Fruit fly (Drosophila melanogaster): ENCODE results near the gene Spn77Bb.

The Spn77Bb gene

DNA sequence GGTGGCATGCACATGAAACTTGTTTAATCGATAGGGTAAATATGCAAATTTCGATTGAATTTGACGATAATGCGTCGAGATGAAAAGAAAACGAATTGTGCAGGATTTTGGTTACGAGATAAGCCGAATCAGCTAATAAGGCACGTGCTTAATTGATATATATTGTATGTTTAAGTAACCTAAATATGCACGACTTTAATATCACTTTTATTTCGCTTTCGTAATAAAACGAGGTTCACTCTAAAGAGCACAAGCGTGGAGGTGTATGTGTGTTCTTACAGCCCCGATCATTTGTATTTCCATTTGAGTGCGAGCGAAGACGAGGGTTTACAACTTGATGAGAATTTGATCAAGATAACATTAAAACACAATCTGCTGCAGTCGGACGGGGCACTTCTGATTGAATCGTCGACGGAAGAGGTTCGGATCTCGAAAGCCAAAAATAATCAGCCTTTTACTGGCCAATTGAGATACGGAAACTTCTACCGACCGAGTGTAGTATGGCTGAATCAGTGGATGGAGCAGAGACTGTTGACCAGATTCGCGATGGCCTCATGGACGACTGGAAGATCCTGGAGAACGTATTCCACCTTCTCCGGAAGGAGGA is 33.1 kb downstream of the Spn77Bb start:
- TF ChIP-seq pan (optimal IDR thresholded peaks at IDR 0.05) = no peak
- TF ChIP-seq Dll (optimal IDR thresholded peaks at IDR 0.05) = no peak
- TF ChIP-seq CG8478 (optimal IDR thresholded peaks at IDR 0.05) = no peak
- no peak for TF ChIP-seq psq (optimal IDR thresholded peaks at IDR 0.05)

DNA sequence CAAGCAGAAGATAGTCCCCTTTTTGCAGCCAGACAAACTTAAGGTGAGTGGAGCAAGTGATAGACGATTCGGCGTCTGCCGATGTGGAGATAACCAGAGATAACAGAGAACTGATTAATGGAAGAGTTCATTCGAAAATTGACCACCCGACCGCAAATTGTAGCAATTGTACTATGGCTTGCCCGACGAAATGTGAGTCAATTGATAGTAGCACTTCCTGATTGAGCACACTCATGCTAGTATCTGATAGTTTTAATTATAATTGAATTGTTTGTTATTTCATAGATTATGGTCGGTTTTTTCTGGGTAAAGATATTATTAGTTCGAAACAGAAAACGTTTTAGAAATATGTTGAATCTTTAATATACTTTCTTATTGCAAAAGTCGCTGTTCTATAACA is 33.6 kb downstream of the Spn77Bb start:
- TF ChIP-seq CG8478 (optimal IDR thresholded peaks at IDR 0.05) (no peak), psq (optimal IDR thresholded peaks at IDR 0.05) (no peak)

DNA sequence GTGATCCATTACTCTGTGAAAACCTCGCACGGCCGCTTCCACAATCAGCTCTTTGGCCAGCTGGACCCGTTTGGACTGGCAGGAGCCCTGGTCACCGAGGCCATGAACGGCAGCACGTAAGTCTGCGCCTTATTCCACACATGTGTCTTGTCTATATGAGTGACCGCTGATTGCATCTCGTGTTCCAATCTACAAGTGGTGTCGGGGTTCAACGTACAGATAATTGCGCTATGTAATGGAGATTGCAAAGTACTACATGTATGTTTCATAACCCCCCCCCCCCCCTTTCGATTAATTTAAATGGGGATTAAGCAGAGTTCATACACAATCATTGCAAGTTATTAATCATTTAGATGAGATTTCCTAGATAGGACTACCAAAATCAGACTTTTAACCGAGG is 34.1 kb downstream of the Spn77Bb start:
- TF ChIP-seq psq (optimal IDR thresholded peaks at IDR 0.05) (no peak), pan (optimal IDR thresholded peaks at IDR 0.05) (no peak), usp (GFP tag; optimal IDR thresholded peaks at IDR 0.05) (no peak), CG8478 (optimal IDR thresholded peaks at IDR 0.05) (no peak), Dll (optimal IDR thresholded peaks at IDR 0.05) (no peak), EcR (GFP tag; optimal IDR thresholded peaks at IDR 0.05) (no peak)

DNA sequence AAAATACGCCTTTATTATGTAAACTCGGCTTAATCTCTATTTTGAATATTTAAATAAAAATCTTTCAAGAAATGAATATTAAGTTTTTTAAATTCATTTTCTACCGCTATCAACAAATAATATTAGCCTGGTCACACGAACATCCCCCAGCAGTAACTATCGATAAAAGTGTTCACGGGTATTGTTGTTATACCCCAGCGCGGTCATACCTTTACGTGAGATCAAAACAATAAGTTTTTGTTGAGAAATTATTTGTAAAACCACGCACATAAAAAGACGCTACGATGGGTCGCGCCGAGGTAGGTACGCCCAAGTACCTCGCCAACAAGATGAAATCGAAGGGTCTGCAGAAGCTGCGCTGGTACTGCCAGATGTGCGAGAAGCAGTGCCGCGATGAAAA is 35.9 kb downstream of the Spn77Bb start, which contains the start of gene kin17:
Gene kin17 (plus strand): TSS at position 195 of the 400 bp plus-strand sequence.
- TF ChIP-seq Dll (optimal IDR thresholded peaks at IDR 0.05) (no peak), pan (optimal IDR thresholded peaks at IDR 0.05) (no peak), EcR (GFP tag; optimal IDR thresholded peaks at IDR 0.05) (no peak), psq (optimal IDR thresholded peaks at IDR 0.05) (no peak), CG8478 (optimal IDR thresholded peaks at IDR 0.05) (no peak), usp (GFP tag; optimal IDR thresholded peaks at IDR 0.05) (no peak)

DNA sequence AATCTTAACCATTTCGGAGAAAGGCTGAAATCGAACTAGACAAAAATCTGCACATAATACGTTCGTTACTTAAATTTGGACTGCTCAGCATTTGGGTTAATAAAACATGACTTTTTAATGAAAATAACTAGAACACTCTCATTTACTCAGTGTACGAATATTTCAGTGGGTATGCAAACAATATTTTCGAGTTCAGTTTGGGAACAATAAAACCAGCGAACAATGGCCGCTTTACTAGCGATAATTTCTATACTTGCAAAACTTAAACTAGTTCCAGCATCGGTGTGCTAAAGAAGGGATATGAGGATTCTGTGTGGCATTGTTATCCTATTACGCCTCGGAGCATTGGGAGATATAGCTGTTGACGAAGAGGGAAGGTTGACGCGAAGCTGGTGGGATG is 37.5 kb downstream of the Spn77Bb start, which contains the start of gene CG5665:
Gene CG5665 (plus strand): TSS at position 301 of the 400 bp plus-strand sequence.
- no peak for TF ChIP-seq CG8478 (optimal IDR thresholded peaks at IDR 0.05)
- TF ChIP-seq usp (GFP tag; optimal IDR thresholded peaks at IDR 0.05) = no peak
- no peak for TF ChIP-seq EcR (GFP tag; optimal IDR thresholded peaks at IDR 0.05)
- no peak for TF ChIP-seq Dll (optimal IDR thresholded peaks at IDR 0.05)
- no peak for TF ChIP-seq psq (optimal IDR thresholded peaks at IDR 0.05)
- TF ChIP-seq pan (optimal IDR thresholded peaks at IDR 0.05) = no peak

DNA sequence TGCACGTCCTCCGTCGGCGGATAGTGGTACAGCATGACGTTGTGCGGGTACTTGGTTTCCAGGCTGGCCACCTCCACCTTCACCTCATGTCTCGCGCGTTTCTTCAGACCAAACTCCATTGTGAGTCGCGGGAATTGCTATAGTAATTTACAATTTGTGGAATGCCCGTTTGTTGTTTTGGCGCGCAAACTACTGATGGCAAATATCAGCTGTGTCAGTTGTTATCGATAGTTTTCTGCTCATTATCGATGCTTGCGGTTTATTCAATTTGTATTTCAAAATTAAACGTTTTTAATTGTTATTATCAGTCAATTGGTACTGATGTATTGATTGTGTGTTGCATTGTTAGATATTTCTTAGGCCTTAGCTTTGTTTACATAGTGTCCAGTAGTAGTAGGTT is 40.6 kb downstream of the Spn77Bb start, which contains the start of gene Prim2:
Gene Prim2 (minus strand): TSS at position 197 of the 400 bp plus-strand sequence.
- no peak for TF ChIP-seq EcR (GFP tag; optimal IDR thresholded peaks at IDR 0.05)
- TF ChIP-seq CG8478 (optimal IDR thresholded peaks at IDR 0.05) = no peak
- TF ChIP-seq pan (optimal IDR thresholded peaks at IDR 0.05) = no peak
- TF ChIP-seq Dll (optimal IDR thresholded peaks at IDR 0.05) = no peak
- TF ChIP-seq psq (optimal IDR thresholded peaks at IDR 0.05) = no peak
- no peak for TF ChIP-seq usp (GFP tag; optimal IDR thresholded peaks at IDR 0.05)

DNA sequence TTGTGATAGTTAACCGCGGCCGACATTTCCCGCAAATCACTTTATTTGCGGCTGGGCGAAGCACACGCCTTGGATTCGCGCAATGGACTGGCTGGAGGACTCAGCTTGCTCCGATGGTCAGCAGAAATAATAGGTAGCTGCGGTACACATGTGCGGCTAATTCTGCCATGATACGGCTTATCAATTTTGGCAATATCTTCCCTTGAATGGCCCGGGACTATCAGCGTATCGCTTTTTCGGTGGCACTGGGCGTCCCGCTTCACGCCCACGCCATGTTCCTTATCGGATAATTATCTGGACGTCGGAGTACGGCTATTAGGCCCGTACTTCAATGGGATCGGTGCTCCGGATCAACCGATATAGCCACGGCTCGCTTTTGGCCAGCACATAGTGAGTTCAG is 45.3 kb downstream of the Spn77Bb start:
- TF ChIP-seq psq (optimal IDR thresholded peaks at IDR 0.05) = no peak
- TF ChIP-seq pan (optimal IDR thresholded peaks at IDR 0.05) = no peak
- TF ChIP-seq EcR (GFP tag; optimal IDR thresholded peaks at IDR 0.05) = no peak
- no peak for TF ChIP-seq Dll (optimal IDR thresholded peaks at IDR 0.05)
- no peak for TF ChIP-seq usp (GFP tag; optimal IDR thresholded peaks at IDR 0.05)
- no peak for TF ChIP-seq CG8478 (optimal IDR thresholded peaks at IDR 0.05)

DNA sequence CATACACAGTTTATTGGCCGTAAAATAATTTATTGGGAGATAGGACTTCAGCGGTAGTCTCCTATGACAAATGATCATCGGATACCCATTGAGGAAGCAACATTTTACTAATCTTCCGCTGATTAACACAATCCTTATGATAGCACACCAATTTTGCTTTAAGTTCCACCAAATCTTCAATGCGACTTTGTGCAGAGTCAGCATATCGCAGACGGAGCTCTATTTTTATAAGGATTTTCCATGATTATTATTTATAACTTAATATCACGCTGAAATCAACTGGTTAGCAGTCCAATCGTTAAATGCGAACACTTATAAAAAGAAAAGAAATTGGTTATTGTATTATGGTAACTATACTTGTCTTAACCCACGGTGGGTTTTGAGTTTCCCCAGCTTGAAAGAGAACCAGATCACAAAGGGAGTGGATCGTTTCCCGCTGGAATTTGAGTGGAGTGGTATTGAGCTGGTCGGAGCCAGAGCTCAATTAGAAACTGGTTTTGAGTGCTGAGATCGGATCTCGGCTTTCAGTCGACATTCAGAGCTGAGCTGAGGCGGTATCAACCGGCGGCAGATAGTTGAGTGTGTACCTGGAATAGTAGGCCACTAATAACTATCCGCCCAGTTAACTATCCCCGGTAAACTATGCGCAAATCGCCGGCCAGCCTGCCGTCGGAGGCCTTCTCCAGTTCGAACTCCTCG is 46.1 kb downstream of the Spn77Bb start, which contains the start of the genes Toll-9 and in:
Gene Toll-9 (minus strand): TSS at position 51 of the 699 bp plus-strand sequence.
Gene in (plus strand): TSS at position 525 of the 699 bp plus-strand sequence.
- TF ChIP-seq EcR (GFP tag; optimal IDR thresholded peaks at IDR 0.05) = no peak
- no peak for TF ChIP-seq pan (optimal IDR thresholded peaks at IDR 0.05)
- no peak for TF ChIP-seq psq (optimal IDR thresholded peaks at IDR 0.05)
- no peak for TF ChIP-seq Dll (optimal IDR thresholded peaks at IDR 0.05)
- no peak for TF ChIP-seq CG8478 (optimal IDR thresholded peaks at IDR 0.05)
- no peak for TF ChIP-seq usp (GFP tag; optimal IDR thresholded peaks at IDR 0.05)

DNA sequence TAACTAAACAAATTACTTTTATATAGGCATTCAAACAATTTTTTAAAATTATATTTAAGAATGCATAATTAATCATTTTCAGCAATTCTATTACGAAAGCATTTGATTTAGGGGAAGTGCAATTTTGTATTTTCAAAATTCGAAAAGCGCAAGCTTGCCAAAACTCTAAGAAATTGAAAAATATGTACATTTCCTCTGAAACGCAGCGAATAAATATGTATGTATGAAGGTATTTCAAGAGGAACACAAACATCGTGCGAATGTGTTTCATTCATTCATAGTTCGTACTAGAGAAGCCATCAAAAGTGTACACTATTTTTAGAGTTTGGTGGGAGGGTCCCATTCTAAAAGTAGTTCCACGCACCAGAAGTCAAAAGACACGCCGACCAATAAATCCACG is 49.3 kb downstream of the Spn77Bb start, which contains the start of gene CG13247:
Gene CG13247 (plus strand): TSS at position 301 of the 400 bp plus-strand sequence.
- TF ChIP-seq EcR (GFP tag; optimal IDR thresholded peaks at IDR 0.05) (no peak), Dll (optimal IDR thresholded peaks at IDR 0.05) (no peak), psq (optimal IDR thresholded peaks at IDR 0.05) (no peak), CG8478 (optimal IDR thresholded peaks at IDR 0.05) (no peak), usp (GFP tag; optimal IDR thresholded peaks at IDR 0.05) (no peak), pan (optimal IDR thresholded peaks at IDR 0.05) (no peak)

Measured in whole organism.